Worm (Caenorhabditis elegans): ENCODE measurements around the gene K07C5.13.

DNA sequence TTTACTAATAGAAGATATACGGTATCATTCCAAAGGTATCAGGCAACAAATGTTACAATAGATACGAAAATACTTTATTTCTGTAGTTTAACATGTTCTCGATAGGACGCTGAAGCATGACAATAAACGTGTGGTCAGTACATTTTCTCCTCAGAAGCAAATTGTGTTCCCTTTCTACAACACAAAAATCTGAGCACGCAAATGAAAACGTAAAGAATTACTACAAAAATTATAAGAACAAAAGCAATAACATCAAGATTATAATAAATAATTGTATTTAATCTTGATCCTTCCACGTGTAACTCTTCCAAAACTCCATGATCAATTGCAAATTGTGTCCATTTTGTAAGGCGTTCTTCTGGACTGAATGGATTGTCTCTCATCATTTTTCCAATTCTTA is 37.9 kb downstream of the K07C5.13 start:
- no peak for TF ChIP-seq dpl-1 (GFP tag; optimal IDR thresholded peaks at IDR 0.05)
- TF ChIP-seq ama-1 (optimal IDR thresholded peaks at IDR 0.05), result no peak
- no peak for TF ChIP-seq ama-1 (GFP tag; optimal IDR thresholded peaks at IDR 0.05)
- no peak for TF ChIP-seq lin-26 (GFP tag; IDR thresholded peaks at IDR 0.05)
- TF ChIP-seq hmg-1.2 (GFP tag; IDR thresholded peaks at IDR 0.05), result no peak
- TF ChIP-seq Y67H2A.10 (GFP tag; conservative IDR thresholded peaks at IDR 0.05), result no peak
- TF ChIP-seq unc-62 (GFP tag; optimal IDR thresholded peaks at IDR 0.05), result no peak

All from whole organism, young adult.